Worm (Caenorhabditis elegans) whole organism, early embryonic: ENCODE results near the gene Y69A2AR.25.

ENCODE experiments used
- B0310.2 ChIP-seq: sonication (generic microtip); optimal IDR thresholded peaks from 2 replicates; lab custom pipeline; 2016; ENCODE audit warnings: mild to moderate bottlenecking, missing genetic modification characterization, missing compliant biosample characterization
- F13C5.2 ChIP-seq: sonication (generic microtip); optimal IDR thresholded peaks from 2 replicates; lab custom pipeline; 2017; ENCODE audit warnings: mild to moderate bottlenecking, missing genetic modification characterization, inconsistent platforms, missing compliant biosample characterization
- aly-1 ChIP-seq: sonication (generic microtip); optimal IDR thresholded peaks from 2 replicates; lab custom pipeline; 2016; ENCODE audit warnings: missing genetic modification characterization, missing compliant biosample characterization
- ama-1 ChIP-seq: fragments of 150-350 bp; optimal IDR thresholded peaks from 2 replicates; lab custom pipeline; 2014
- ceh-13 ChIP-seq: fragments of 200-800 bp; sonication (Bioruptor generic); optimal IDR thresholded peaks from 2 replicates; lab custom pipeline; 2018; ENCODE audit warnings: mild to moderate bottlenecking, missing genetic modification characterization, missing compliant biosample characterization
- ceh-36 ChIP-seq: sonication (generic microtip); optimal IDR thresholded peaks from 2 replicates; lab custom pipeline; 2016; ENCODE audit warnings: missing genetic modification characterization, inconsistent platforms, missing compliant biosample characterization
- flt-1 ChIP-seq: fragments of 200-800 bp; sonication (Bioruptor generic); IDR thresholded peaks from 2 replicates; pipeline ENCODE4 v1.3.6; 2022; ENCODE audit warnings: missing genetic modification characterization, missing compliant biosample characterization
- hmg-4 ChIP-seq: fragments of 200-800 bp; sonication (Bioruptor generic); optimal IDR thresholded peaks from 2 replicates; lab custom pipeline; 2018; ENCODE audit warnings: mild to moderate bottlenecking, missing genetic modification characterization, missing compliant biosample characterization
- hnd-1 ChIP-seq: sonication (generic microtip); optimal IDR thresholded peaks from 2 replicates; lab custom pipeline; 2016; ENCODE audit warnings: missing genetic modification characterization, missing compliant biosample characterization
- pes-1 ChIP-seq: fragments of 200-800 bp; sonication (Bioruptor generic); IDR thresholded peaks from 2 replicates; pipeline ENCODE4 v1.3.6; 2022; ENCODE audit warnings: missing genetic modification reagents, missing genetic modification characterization, missing compliant biosample characterization
- scrt-1 ChIP-seq: fragments of 200-800 bp; sonication (Bioruptor generic); IDR thresholded peaks from 2 replicates; pipeline ENCODE4 v1.3.6; 2022; ENCODE audit warnings: missing genetic modification characterization, missing compliant biosample characterization
- tbx-11 ChIP-seq: fragments of 200-800 bp; sonication (Bioruptor generic); IDR thresholded peaks from 2 replicates; pipeline ENCODE4 v1.3.6; 2022; ENCODE audit warnings: missing genetic modification characterization, missing compliant biosample characterization
- tbx-37 ChIP-seq: fragments of 200-800 bp; sonication (Bioruptor generic); conservative IDR thresholded peaks from 2 replicates; pipeline ENCODE4 v1.3.6; 2022; ENCODE audit warnings: missing genetic modification reagents, missing genetic modification characterization, missing compliant biosample characterization
- tra-4 ChIP-seq: sonication (generic microtip); optimal IDR thresholded peaks from 2 replicates; lab custom pipeline; 2017; ENCODE audit warnings: missing genetic modification characterization, missing compliant biosample characterization

- no peak for TF ChIP-seq scrt-1 (GFP tag; lab: Robert Waterston, UW)
- no peak for TF ChIP-seq ceh-13 (GFP tag; lab: Kevin White, UChicago)
- no peak for TF ChIP-seq hnd-1 (tag; lab: Kevin White, UChicago)
- TF ChIP-seq aly-1 (tag; lab: Kevin White, UChicago): no peak
- no peak for TF ChIP-seq tbx-37 (GFP tag; lab: Robert Waterston, UW)
- no peak for TF ChIP-seq tbx-11
- no peak for TF ChIP-seq pes-1 (GFP tag; lab: Robert Waterston, UW)
- TF ChIP-seq B0310.2 (tag; lab: Kevin White, UChicago): no peak
- TF ChIP-seq ceh-36 (tag; lab: Kevin White, UChicago): no peak
- no peak for TF ChIP-seq F13C5.2 (tag; lab: Kevin White, UChicago)
- TF ChIP-seq ama-1: no peak
- no peak for TF ChIP-seq hmg-4 (GFP tag; lab: Kevin White, UChicago)
- TF ChIP-seq tra-4 (tag; lab: Kevin White, UChicago): no peak
- no peak for TF ChIP-seq flt-1 (GFP tag; lab: Robert Waterston, UW)
Measured at ce11 chrIV:2551418-2551817, 16.7 kb downstream of the Y69A2AR.25 start, which contains the start of gene Y69A2AR.23.
